Fruit fly (Drosophila melanogaster): Measurements from ENCODE around the gene Coq8.

DNA sequence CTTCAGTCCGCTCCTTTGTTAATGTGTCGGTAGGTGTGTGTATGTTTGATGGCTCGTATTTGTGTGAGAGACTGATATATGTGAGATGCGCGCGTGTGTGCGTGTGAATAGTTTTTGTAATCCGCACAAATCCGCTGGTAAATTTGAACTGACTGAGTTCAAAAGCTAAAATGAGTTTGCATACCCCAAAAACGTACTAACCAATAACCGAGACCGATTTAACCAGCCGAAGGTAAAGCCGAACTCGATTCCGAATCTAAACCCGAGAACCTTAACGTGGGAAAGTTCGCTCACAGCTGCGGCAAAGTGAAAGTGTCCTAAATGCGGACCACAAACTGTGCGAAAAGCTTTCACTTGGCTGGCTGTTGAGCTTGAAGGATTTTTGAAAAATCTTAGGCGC is 32.3 kb downstream of the Coq8 start:
- TF ChIP-seq br (GFP tag; optimal IDR thresholded peaks at IDR 0.05) = no peak
- no peak for TF ChIP-seq Hnf4 (GFP tag; optimal IDR thresholded peaks at IDR 0.05)
- no peak for TF ChIP-seq HLH106 (tag; optimal IDR thresholded peaks at IDR 0.05)
- TF ChIP-seq brk (GFP tag; optimal IDR thresholded peaks at IDR 0.05) = no peak
- TF ChIP-seq Abd-B (GFP tag; optimal IDR thresholded peaks at IDR 0.05) = no peak
- no peak for TF ChIP-seq CrebA (GFP tag; optimal IDR thresholded peaks at IDR 0.05; ENCODE audit: borderline replicate concordance)

All from whole organism, wandering third instar larva.